Worm (Caenorhabditis elegans) whole organism, late embryonic: ENCODE results near the gene F38A6.5.

Source experiments
- T23F11.4 ChIP-seq: fragments of 200-800 bp; sonication (Bioruptor generic); optimal IDR thresholded peaks from 2 replicates; lab custom pipeline; 2018; ENCODE audit warnings: mild to moderate bottlenecking, missing genetic modification characterization, missing compliant biosample characterization
- Y22D7AL.16 ChIP-seq: sonication (generic microtip); optimal IDR thresholded peaks from 2 replicates; lab custom pipeline; 2016; ENCODE audit warnings: missing genetic modification characterization, missing compliant biosample characterization
- ama-1 ChIP-seq: fragments of 150-350 bp; optimal IDR thresholded peaks from 2 replicates; lab custom pipeline; 2014
- ceh-14 ChIP-seq: sonication (generic microtip); optimal IDR thresholded peaks from 2 replicates; lab custom pipeline; 2016; ENCODE audit warnings: missing genotype, missing genetic modification characterization, missing compliant biosample characterization
- ceh-19 ChIP-seq: fragments of 200-800 bp; sonication (Bioruptor generic); optimal IDR thresholded peaks from 2 replicates; lab custom pipeline; 2018; ENCODE audit warnings: mild to moderate bottlenecking, missing genetic modification characterization, missing compliant biosample characterization
- ceh-2 ChIP-seq: sonication (generic microtip); optimal IDR thresholded peaks from 2 replicates; lab custom pipeline; 2016; ENCODE audit warnings: missing genotype, missing genetic modification characterization, missing compliant biosample characterization
- ceh-30 ChIP-seq: fragments of 150-350 bp; optimal IDR thresholded peaks from 2 replicates; lab custom pipeline; 2014; ENCODE audit warnings: missing biosample characterization, missing genetic modification characterization
- ceh-31 ChIP-seq: sonication (generic microtip); optimal IDR thresholded peaks from 2 replicates; lab custom pipeline; 2016; ENCODE audit warnings: missing genetic modification characterization, missing compliant biosample characterization
- ceh-45 ChIP-seq: fragments of 200-800 bp; sonication (Bioruptor generic); IDR thresholded peaks from 2 replicates; pipeline ENCODE4 v1.3.6; 2022; ENCODE audit warnings: missing genetic modification reagents, missing genetic modification characterization, missing compliant biosample characterization
- ceh-6 ChIP-seq: fragments of 200-800 bp; sonication (Bioruptor generic); optimal IDR thresholded peaks from 2 replicates; lab custom pipeline; 2018; ENCODE audit warnings: mild to moderate bottlenecking, missing genetic modification characterization, missing compliant biosample characterization
- che-1 ChIP-seq: sonication (generic microtip); optimal IDR thresholded peaks from 2 replicates; lab custom pipeline; 2016; ENCODE audit warnings: mild to moderate bottlenecking, missing genetic modification characterization, missing compliant biosample characterization
- dve-1 ChIP-seq: sonication (generic microtip); optimal IDR thresholded peaks from 2 replicates; lab custom pipeline; 2017; ENCODE audit warnings: antibody characterized with exemption, mild to moderate bottlenecking, missing genetic modification characterization, missing compliant biosample characterization
- elt-4 ChIP-seq: sonication (generic microtip); optimal IDR thresholded peaks from 2 replicates; lab custom pipeline; 2016; ENCODE audit warnings: missing genetic modification characterization, missing compliant biosample characterization
- ets-4 ChIP-seq: sonication (generic microtip); optimal IDR thresholded peaks from 2 replicates; lab custom pipeline; 2016; ENCODE audit warnings: missing genetic modification characterization, missing compliant biosample characterization
- fax-1 ChIP-seq: sonication (generic microtip); optimal IDR thresholded peaks from 2 replicates; lab custom pipeline; 2016; ENCODE audit warnings: missing genotype, missing genetic modification characterization, missing compliant biosample characterization
- hlh-30 ChIP-seq: sonication (generic microtip); optimal IDR thresholded peaks from 2 replicates; lab custom pipeline; 2017; ENCODE audit warnings: antibody characterized with exemption, missing genetic modification characterization, missing compliant biosample characterization; ENCODE audit not compliant: insufficient read depth
- lin-11 ChIP-seq: fragments of 200-800 bp; sonication (Bioruptor generic); optimal IDR thresholded peaks from 2 replicates; lab custom pipeline; 2018; ENCODE audit warnings: mild to moderate bottlenecking, missing genetic modification characterization, missing compliant biosample characterization
- madf-2 ChIP-seq: sonication (generic microtip); optimal IDR thresholded peaks from 2 replicates; lab custom pipeline; 2017; ENCODE audit warnings: missing genetic modification characterization, missing compliant biosample characterization
- nfya-1 ChIP-seq: sonication (generic microtip); optimal IDR thresholded peaks from 2 replicates; lab custom pipeline; 2017; ENCODE audit warnings: missing genetic modification characterization, mild to moderate bottlenecking, missing compliant biosample characterization, antibody characterized with exemption, moderate library complexity
- npax-4 ChIP-seq: sonication (generic microtip); optimal IDR thresholded peaks from 2 replicates; lab custom pipeline; 2016; ENCODE audit warnings: missing genetic modification characterization, missing compliant biosample characterization
- odd-2 ChIP-seq: sonication (generic microtip); optimal IDR thresholded peaks from 2 replicates; lab custom pipeline; 2017; ENCODE audit warnings: antibody characterized with exemption, mild to moderate bottlenecking, missing genetic modification characterization, missing compliant biosample characterization
- pax-1 ChIP-seq: fragments of 150-350 bp; optimal IDR thresholded peaks from 2 replicates; lab custom pipeline; 2014; ENCODE audit warnings: missing biosample characterization, missing genetic modification characterization
- pha-2 ChIP-seq: sonication (generic microtip); optimal IDR thresholded peaks from 2 replicates; lab custom pipeline; 2017; ENCODE audit warnings: mild to moderate bottlenecking, missing genetic modification characterization, missing compliant biosample characterization
- pqm-1 ChIP-seq: sonication (generic microtip); optimal IDR thresholded peaks from 2 replicates; lab custom pipeline; 2016; ENCODE audit warnings: missing genetic modification characterization, missing compliant biosample characterization
- pros-1 ChIP-seq: fragments of 150-350 bp; optimal IDR thresholded peaks from 2 replicates; lab custom pipeline; 2014; ENCODE audit warnings: missing biosample characterization, missing genetic modification reagents, missing genetic modification characterization
- ref-2 ChIP-seq: sonication (generic microtip); optimal IDR thresholded peaks from 2 replicates; lab custom pipeline; 2016; ENCODE audit warnings: missing genetic modification characterization, missing compliant biosample characterization
- rnt-1 ChIP-seq: sonication (generic microtip); optimal IDR thresholded peaks from 2 replicates; lab custom pipeline; 2016; ENCODE audit warnings: missing genetic modification characterization, missing compliant biosample characterization
- sdc-2 ChIP-seq: sonication (generic microtip); optimal IDR thresholded peaks from 2 replicates; lab custom pipeline; 2016; ENCODE audit warnings: missing genotype, missing genetic modification characterization, missing compliant biosample characterization
- sox-2 ChIP-seq: fragments of 200-800 bp; sonication (Bioruptor generic); IDR thresholded peaks from 2 replicates; pipeline ENCODE4 v1.3.6; 2022; ENCODE audit warnings: missing genetic modification reagents, missing genetic modification characterization, missing compliant biosample characterization
- sox-4 ChIP-seq: sonication (generic microtip); optimal IDR thresholded peaks from 2 replicates; lab custom pipeline; 2017; ENCODE audit warnings: mild to moderate bottlenecking, missing genetic modification characterization, inconsistent platforms, missing compliant biosample characterization
- syd-9 ChIP-seq: sonication (generic microtip); optimal IDR thresholded peaks from 2 replicates; lab custom pipeline; 2016; ENCODE audit warnings: mild to moderate bottlenecking, missing genetic modification characterization, moderate library complexity, missing compliant biosample characterization
- tbx-2 ChIP-seq: sonication (generic microtip); optimal IDR thresholded peaks from 2 replicates; lab custom pipeline; 2016; ENCODE audit warnings: missing genetic modification characterization, missing compliant biosample characterization
- tbx-7 ChIP-seq: sonication (generic microtip); optimal IDR thresholded peaks from 2 replicates; lab custom pipeline; 2016; ENCODE audit warnings: missing genotype, missing genetic modification characterization, missing compliant biosample characterization
- ttx-3 ChIP-seq: sonication (generic microtip); optimal IDR thresholded peaks from 2 replicates; lab custom pipeline; 2016; ENCODE audit warnings: missing genetic modification reagents, missing genetic modification characterization, missing compliant biosample characterization
- unc-55 ChIP-seq: sonication (generic microtip); optimal IDR thresholded peaks from 2 replicates; lab custom pipeline; 2017; ENCODE audit warnings: missing biosample characterization, missing genetic modification reagents, missing genetic modification characterization
- unc-86 ChIP-seq: sonication (generic microtip); optimal IDR thresholded peaks from 2 replicates; lab custom pipeline; 2016; ENCODE audit warnings: missing genetic modification characterization, missing compliant biosample characterization
- ztf-16 ChIP-seq: sonication (generic microtip); optimal IDR thresholded peaks from 2 replicates; lab custom pipeline; 2017; ENCODE audit warnings: missing genetic modification characterization, missing compliant biosample characterization

Gene F38A6.5

ce11 chrV:20773647-20774046 lies at the start of gene F38A6.5:
TSS of gene F38A6.5 (minus strand) at chrV:20773747.
- TF ChIP-seq ref-2 (tag; lab: Kevin White, UChicago) (no peak), pax-1 (no peak), ceh-30 (tag; lab: Kevin White, UChicago) (no peak), madf-2 (tag; lab: Kevin White, UChicago) (no peak), ama-1 (lab: Kevin White, UChicago) (no peak), odd-2 (tag; lab: Kevin White, UChicago) (no peak), ceh-6 (GFP tag; lab: Kevin White, UChicago) (no peak), sox-2 (no peak), Y22D7AL.16 (tag; lab: Kevin White, UChicago) (no peak), ceh-45 (GFP tag; lab: Robert Waterston, UW) (no peak), pros-1 (tag; lab: Kevin White, UChicago) (no peak), unc-55 (no peak), syd-9 (tag; lab: Kevin White, UChicago) (no peak), sdc-2 (tag; lab: Kevin White, UChicago) (no peak), ttx-3 (tag; lab: Kevin White, UChicago) (no peak), tbx-2 (tag; lab: Kevin White, UChicago) (no peak), lin-11 (tag; lab: Kevin White, UChicago) (no peak)

DNA sequence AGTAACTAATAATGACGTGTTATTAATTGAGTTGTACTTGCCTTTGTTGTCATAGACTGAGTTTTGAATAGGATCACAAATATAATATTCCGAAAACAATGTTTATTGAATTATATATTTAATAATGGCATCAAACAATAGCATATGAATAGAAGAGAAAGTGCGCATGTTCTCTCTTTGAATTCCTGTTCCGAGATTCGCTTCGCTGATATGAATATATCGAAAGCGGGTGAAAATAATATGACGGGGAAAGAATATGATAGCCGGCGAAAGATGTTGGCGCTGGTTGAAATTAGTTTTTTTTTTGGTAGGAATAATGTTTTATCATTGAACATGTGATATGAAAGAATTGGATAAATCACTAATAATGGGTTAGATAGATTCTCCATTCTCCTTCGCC lies 46.5 kb upstream of the F38A6.5 start, which contains the start of gene T03D8.6:
Gene T03D8.6 (minus strand): TSS at position 298 of the 400 bp plus-strand sequence.
- TF ChIP-seq ceh-6 (GFP tag; lab: Kevin White, UChicago) = no peak
- TF ChIP-seq pqm-1 (tag; lab: Kevin White, UChicago) = no peak
- TF ChIP-seq ceh-19 (GFP tag; lab: Kevin White, UChicago) = no peak
- no peak for TF ChIP-seq Y22D7AL.16 (tag; lab: Kevin White, UChicago)
- TF ChIP-seq syd-9 (tag; lab: Kevin White, UChicago) = no peak
- no peak for TF ChIP-seq T23F11.4 (GFP tag; lab: Kevin White, UChicago)
- TF ChIP-seq pha-2 (tag; lab: Kevin White, UChicago) = no peak
- no peak for TF ChIP-seq ztf-16 (tag; lab: Kevin White, UChicago)
- no peak for TF ChIP-seq pros-1 (tag; lab: Kevin White, UChicago)
- TF ChIP-seq unc-55 = no peak
- TF ChIP-seq tbx-7 (tag; lab: Kevin White, UChicago) = no peak
- no peak for TF ChIP-seq ttx-3 (tag; lab: Kevin White, UChicago)
- TF ChIP-seq hlh-30 = no peak
- TF ChIP-seq madf-2 (tag; lab: Kevin White, UChicago) = no peak
- TF ChIP-seq ceh-14 (tag; lab: Kevin White, UChicago) = no peak
- no peak for TF ChIP-seq fax-1 (tag; lab: Kevin White, UChicago)
- TF ChIP-seq rnt-1 (tag; lab: Kevin White, UChicago) = no peak

- TF ChIP-seq ztf-16 (tag; lab: Kevin White, UChicago) = no peak
- TF ChIP-seq unc-55 = no peak
- TF ChIP-seq unc-86 = no peak
- no peak for TF ChIP-seq Y22D7AL.16 (tag; lab: Kevin White, UChicago)
- TF ChIP-seq ref-2 (tag; lab: Kevin White, UChicago) = no peak
- TF ChIP-seq fax-1 (tag; lab: Kevin White, UChicago) = no peak
- no peak for TF ChIP-seq npax-4 (tag; lab: Kevin White, UChicago)
- no peak for TF ChIP-seq sox-4 (tag; lab: Kevin White, UChicago)
- no peak for TF ChIP-seq che-1 (tag; lab: Kevin White, UChicago)
- no peak for TF ChIP-seq pha-2 (tag; lab: Kevin White, UChicago)
Observed at ce11 chrV:20815842-20816241, 42.3 kb upstream of the F38A6.5 start, which contains the start of gene sshk-1. TSS of gene sshk-1 (plus strand) at chrV:20816142.

DNA sequence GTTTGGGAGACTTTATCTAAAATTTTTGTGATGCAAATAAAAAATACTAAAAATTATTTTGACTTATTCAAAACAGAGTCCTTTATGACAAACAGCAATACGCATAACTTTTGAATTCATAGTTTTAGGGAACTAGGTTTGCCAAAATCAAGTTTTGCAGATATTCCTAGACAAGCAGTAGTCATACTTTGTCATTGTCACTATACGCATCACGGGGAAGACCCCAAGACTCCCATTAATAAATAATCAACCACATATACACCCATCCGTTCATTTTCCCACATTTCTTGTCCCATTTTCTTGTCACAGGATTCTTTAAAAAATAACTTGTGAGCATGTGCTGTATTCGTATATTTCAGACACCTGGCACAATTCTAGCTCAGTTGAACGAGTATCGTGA lies 40.9 kb upstream of the F38A6.5 start, which contains the start of gene Y44A6D.7:
Gene Y44A6D.7 (plus strand): TSS at position 301 of the 400 bp plus-strand sequence.
- no peak for TF ChIP-seq ets-4 (tag; lab: Kevin White, UChicago)
- no peak for TF ChIP-seq nfya-1 (tag; lab: Kevin White, UChicago)
- no peak for TF ChIP-seq sdc-2 (tag; lab: Kevin White, UChicago)
- TF ChIP-seq dve-1 (tag; lab: Kevin White, UChicago) = no peak
- TF ChIP-seq elt-4 (tag; lab: Kevin White, UChicago) = no peak
- TF ChIP-seq ceh-45 (GFP tag; lab: Robert Waterston, UW) = no peak
- no peak for TF ChIP-seq tbx-2 (tag; lab: Kevin White, UChicago)
- no peak for TF ChIP-seq pha-2 (tag; lab: Kevin White, UChicago)
- no peak for TF ChIP-seq ceh-2 (tag; lab: Kevin White, UChicago)
- TF ChIP-seq ceh-30 (tag; lab: Kevin White, UChicago) = no peak
- no peak for TF ChIP-seq ceh-31 (tag; lab: Kevin White, UChicago)
